Fruit fly (Drosophila melanogaster): ENCODE data around the gene Lectin-galC1.
A peak's percentile ranks its signal among the peaks of the same experiment; 100 is the strongest.

Lectin-galC1 gene

DNA sequence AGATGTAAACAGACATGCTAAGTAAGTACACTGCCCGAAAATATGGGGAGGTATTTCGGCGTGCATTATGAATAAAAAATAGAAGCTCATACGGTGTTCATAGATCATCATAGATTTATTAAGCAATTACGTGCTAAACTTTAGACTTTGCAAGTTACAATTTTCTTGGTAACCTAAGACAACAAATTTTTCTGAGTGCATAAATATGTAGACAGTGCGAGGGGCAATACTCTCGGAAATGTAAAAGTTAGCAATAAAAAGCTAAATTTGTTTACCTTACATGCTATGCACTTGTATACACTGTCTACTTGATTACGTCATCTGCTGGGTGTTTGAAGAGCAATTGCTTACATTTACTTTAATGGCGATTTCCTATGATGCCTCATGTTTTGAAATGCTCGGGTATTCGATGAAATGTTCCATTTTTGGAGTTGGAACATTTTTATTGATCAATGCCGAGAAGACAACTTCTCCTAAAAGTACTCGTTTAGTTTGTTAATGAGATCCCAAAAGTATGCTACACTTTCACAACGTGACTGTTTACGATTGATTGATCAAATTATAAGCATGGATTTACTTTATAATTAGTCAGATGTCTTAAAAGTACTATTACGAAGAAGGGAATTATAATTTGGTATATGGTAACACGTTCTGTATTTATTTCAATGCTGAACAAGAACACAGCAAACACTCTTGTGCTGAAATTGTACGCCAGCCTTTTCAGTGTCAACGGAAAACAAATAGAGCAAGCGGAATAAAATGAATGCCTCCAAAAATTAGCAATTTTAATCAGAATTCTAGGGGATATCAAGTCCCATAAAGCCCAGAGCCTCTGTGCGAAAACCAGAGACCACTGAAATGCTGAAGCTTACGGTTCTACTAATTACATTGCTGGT, at the start of gene Lectin-galC1:
Gene Lectin-galC1 (plus strand): TSS at position 846 of the 896 bp plus-strand sequence.
- TF ChIP-seq aop (GFP tag; IDR thresholded peaks at IDR 0.05) (peak; percentile 63; the same call in 1 of the 2 replicates), psq (GFP tag; optimal IDR thresholded peaks at IDR 0.05) (peak; percentile 40), Sox100B (GFP tag; optimal IDR thresholded peaks at IDR 0.05) (peak; percentile 83), ato (GFP tag; IDR thresholded peaks at IDR 0.05; ENCODE audit: partially characterized antibody) (no peak), Side (GFP tag; optimal IDR thresholded peaks at IDR 0.05) (peak; percentile 87), H2.0 (GFP tag; IDR thresholded peaks at IDR 0.05) (peak; percentile 87), CG13894 (tag; optimal IDR thresholded peaks at IDR 0.05) (no peak), Ptx1 (GFP tag; IDR thresholded peaks at IDR 0.05) (peak; percentile 85), zen2 (GFP tag; IDR thresholded peaks at IDR 0.05; ENCODE audit: partially characterized antibody) (no peak), Camta (GFP tag; optimal IDR thresholded peaks at IDR 0.05) (peak; percentile 85), Trl (optimal IDR thresholded peaks at IDR 0.05) (no peak), Trl (GFP tag; optimal IDR thresholded peaks at IDR 0.05) (peak; percentile 90), CG5953 (GFP tag; IDR thresholded peaks at IDR 0.05) (peak; percentile 76), yki (optimal IDR thresholded peaks at IDR 0.05) (no peak), CG14667 (GFP tag; IDR thresholded peaks at IDR 0.05) (peak; percentile 76; the same call in 1 of the 2 replicates), Adf1 (GFP tag; IDR thresholded peaks at IDR 0.05) (0 out of 2 replicates have a peak, but pooled peaks have one; percentile 39), grau (tag; optimal IDR thresholded peaks at IDR 0.05) (peak; percentile 85), CG34376 (GFP tag; optimal IDR thresholded peaks at IDR 0.05) (no peak), Gug (GFP tag; IDR thresholded peaks at IDR 0.05) (peak; percentile 73; the same call in 3 of the 4 replicates), sc (optimal IDR thresholded peaks at IDR 0.05) (no peak), sc (GFP tag; optimal IDR thresholded peaks at IDR 0.05) (peak; percentile 77), CG12155 (GFP tag; optimal IDR thresholded peaks at IDR 0.05) (peak; percentile 82), esg (GFP tag; conservative IDR thresholded peaks at IDR 0.05) (peak; percentile 75), CG13123 (GFP tag; optimal IDR thresholded peaks at IDR 0.05) (peak; percentile 74), fu2 (GFP tag; optimal IDR thresholded peaks at IDR 0.05) (peak; percentile 79), jigr1 (GFP tag; IDR thresholded peaks at IDR 0.05) (no peak), Dad (GFP tag; optimal IDR thresholded peaks at IDR 0.05) (peak; percentile 84), CG2202 (tag; optimal IDR thresholded peaks at IDR 0.05) (peak; percentile 70), cg (GFP tag; optimal IDR thresholded peaks at IDR 0.05) (no peak), z (GFP tag; IDR thresholded peaks at IDR 0.05) (peak; percentile 33; the same call in 1 of the 3 replicates), MESR4 (GFP tag; optimal IDR thresholded peaks at IDR 0.05) (peak; percentile 27), so (GFP tag; IDR thresholded peaks at IDR 0.05) (peak; percentile 83; the same call in 2 of the 3 replicates), D19B (GFP tag; optimal IDR thresholded peaks at IDR 0.05) (no peak), dimm (GFP tag; IDR thresholded peaks at IDR 0.05) (no peak), CG2678 (tag; optimal IDR thresholded peaks at IDR 0.05) (peak; percentile 88), ttk (GFP tag; IDR thresholded peaks at IDR 0.05) (peak; percentile 85), Med (GFP tag) (peak; percentile 97), CG9876 (GFP tag; optimal IDR thresholded peaks at IDR 0.05) (peak; percentile 67), Neu2 (GFP tag; optimal IDR thresholded peaks at IDR 0.05; ENCODE audit: borderline replicate concordance) (peak; percentile 70), CG2116 (GFP tag; optimal IDR thresholded peaks at IDR 0.05) (peak; percentile 70), CG2712 (tag; optimal IDR thresholded peaks at IDR 0.05) (peak; percentile 89), CG1603 (tag; optimal IDR thresholded peaks at IDR 0.05) (peak; percentile 92), zen (tag; optimal IDR thresholded peaks at IDR 0.05) (peak; percentile 88), sd (tag; optimal IDR thresholded peaks at IDR 0.05) (peak; percentile 81), Deaf1 (tag; optimal IDR thresholded peaks at IDR 0.05) (peak; percentile 10), CG7987 (GFP tag; optimal IDR thresholded peaks at IDR 0.05) (peak; percentile 8), CG10321 (GFP tag; IDR thresholded peaks at IDR 0.05) (peak; percentile 65), Ravus (GFP tag; IDR thresholded peaks at IDR 0.05) (peak; percentile 61), ab (GFP tag; optimal IDR thresholded peaks at IDR 0.05) (peak; percentile 70), corto (GFP tag; optimal IDR thresholded peaks at IDR 0.05) (no peak)

Measured in whole organism, embryonic.